Worm (Caenorhabditis elegans) whole organism, L4 larva: ENCODE data around the gene slc-17.1.

Source experiments
- ceh-82 ChIP-seq: sonication (generic microtip); optimal IDR thresholded peaks from 2 replicates; lab custom pipeline; 2017; ENCODE audit warnings: missing biosample characterization, missing genetic modification characterization
- jun-1 ChIP-seq: fragments of 150-350 bp; optimal IDR thresholded peaks from 2 replicates; lab custom pipeline; 2014; ENCODE audit warnings: missing biosample characterization, missing genetic modification reagents, missing genetic modification characterization
- nhr-25 ChIP-seq: sonication (generic microtip); optimal IDR thresholded peaks from 2 replicates; lab custom pipeline; 2017; ENCODE audit warnings: missing genetic modification characterization, mild to moderate bottlenecking, missing compliant biosample characterization, antibody characterized with exemption, moderate library complexity, borderline replicate concordance; ENCODE audit not compliant: insufficient read depth
- skn-1 ChIP-seq: fragments of 150-350 bp; optimal IDR thresholded peaks from 2 replicates; lab custom pipeline; 2014; ENCODE audit warnings: missing biosample characterization, missing genetic modification characterization
- unc-62 ChIP-seq, 3 experiments: fragments of 150-350 bp in 1 of 3; sonication (generic microtip); optimal IDR thresholded peaks in 2 of 3; peaks in 1 of 3; 1 replicate in 1 of 3; 2 replicates in 2 of 3; lab custom pipeline; 2014 to 2017; ENCODE audit warnings: missing biosample characterization in 3 of 3, missing genetic modification characterization in 3 of 3, missing genetic modification reagents in 3 of 3, missing genotype in 1 of 3

- TF ChIP-seq jun-1 (no peak), unc-62 (GFP tag; optimal IDR thresholded peaks at IDR 0.05 in 1 of 2; lab: Kevin White, UChicago) (no peak), unc-62 (tag; optimal IDR thresholded peaks at IDR 0.05; lab: Kevin White, UChicago) (no peak), nhr-25 (tag; lab: Kevin White, UChicago) (no peak), ceh-82 (no peak), skn-1 (tag; lab: Kevin White, UChicago) (no peak)
Observed at ce11 chrX:17464801-17465200, at the start of gene slc-17.1.
